Fruit fly (Drosophila melanogaster) whole organism: ENCODE data around the gene Spn77Ba.

Experiments
- CG8478 ChIP-seq: fragments of >200 bp; optimal IDR thresholded peaks from 2 replicates; lab custom pipeline; 2018; ENCODE audit warnings: inconsistent platforms
- Dll ChIP-seq: fragments of >200 bp; optimal IDR thresholded peaks from 2 replicates; lab custom pipeline; 2017
- EcR ChIP-seq, 2 experiments: fragments of >200 bp; optimal IDR thresholded peaks; 2 replicates each; lab custom pipeline; 2017; ENCODE audit warnings: missing biosample characterization in 2 of 2, missing genetic modification characterization in 2 of 2, missing genetic modification reagents in 2 of 2
- pan ChIP-seq: fragments of >200 bp; optimal IDR thresholded peaks from 2 replicates; lab custom pipeline; 2017
- psq ChIP-seq: fragments of >200 bp; optimal IDR thresholded peaks from 2 replicates; lab custom pipeline; 2017
- usp ChIP-seq: fragments of >200 bp; optimal IDR thresholded peaks from 2 replicates; lab custom pipeline; 2017; ENCODE audit warnings: missing biosample characterization, missing genetic modification characterization, mixed read lengths

Spn77Ba gene

DNA sequence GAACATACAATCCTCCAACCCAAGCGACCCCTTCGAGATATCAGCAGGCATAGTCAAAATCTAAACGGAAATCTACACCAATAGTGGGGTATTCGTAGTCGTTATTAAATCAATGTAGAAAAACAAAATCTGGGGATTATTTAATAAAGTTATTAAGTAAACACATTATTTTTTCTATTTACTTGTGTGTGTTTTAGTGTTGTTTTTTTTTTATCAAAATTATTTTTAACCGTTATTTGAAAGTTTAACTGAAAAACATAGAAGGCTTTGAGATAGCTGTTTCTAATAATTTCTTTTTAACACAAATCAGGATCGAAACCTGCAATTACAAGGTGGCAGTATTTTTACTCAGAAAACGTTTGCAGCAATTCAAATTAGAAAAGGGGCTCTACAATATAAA lies 7.6 kb upstream of the Spn77Ba start, which contains the start of gene polo:
Gene polo (plus strand): TSS at position 301 of the 400 bp plus-strand sequence.
- TF ChIP-seq EcR (GFP tag; optimal IDR thresholded peaks at IDR 0.05; lab: Kevin White, UChicago): no peak
- TF ChIP-seq pan (lab: Kevin White, UChicago): no peak
- no peak for TF ChIP-seq psq
- no peak for TF ChIP-seq usp (GFP tag; lab: Kevin White, UChicago)
- TF ChIP-seq Dll (lab: Kevin White, UChicago): no peak
- TF ChIP-seq CG8478 (lab: Kevin White, UChicago): no peak

DNA sequence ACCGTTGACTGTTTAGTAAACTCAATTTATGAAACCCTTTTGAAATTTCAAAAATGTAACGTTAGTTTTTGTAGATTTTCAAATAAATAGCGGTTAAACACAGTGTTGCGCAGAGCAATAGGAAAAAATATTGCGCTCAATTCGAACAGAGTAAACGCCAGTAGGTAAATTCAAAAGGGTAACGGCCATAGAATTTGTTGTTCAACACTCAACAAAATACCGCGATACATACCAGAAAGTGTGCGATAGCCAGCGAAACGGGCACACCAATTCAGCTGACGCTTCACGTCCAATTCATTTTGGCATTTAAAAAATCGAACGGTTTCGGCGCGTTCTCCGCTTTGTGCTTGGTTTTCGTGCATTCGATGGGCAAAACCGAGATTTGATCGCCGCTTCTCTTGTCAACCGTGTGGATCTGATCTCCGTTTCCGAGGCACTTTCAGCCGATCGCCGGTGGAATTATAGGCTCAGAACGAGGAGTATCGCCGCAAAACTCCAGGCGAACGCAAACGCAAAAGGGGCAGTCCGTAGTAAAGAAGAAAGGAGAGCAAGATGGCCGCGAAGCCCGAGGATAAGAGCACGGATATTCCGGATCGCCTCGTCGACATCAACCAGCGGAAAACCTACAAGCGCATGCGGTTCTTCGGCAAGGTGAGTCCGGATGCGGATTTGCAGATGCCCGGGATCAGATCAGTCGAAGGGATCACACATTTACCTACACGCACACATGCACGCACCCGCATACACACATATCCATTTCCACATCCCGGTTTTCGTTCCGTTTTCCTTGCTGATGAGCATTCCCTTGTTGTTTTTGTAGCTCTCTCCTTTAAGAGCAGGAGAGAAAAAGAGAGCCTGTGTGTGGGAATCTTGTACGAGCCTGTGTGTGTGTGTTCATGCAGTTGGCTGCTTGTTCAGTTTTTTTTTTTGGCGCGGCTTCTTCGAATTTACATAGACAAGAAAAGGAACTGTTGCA lies 6.9 kb upstream of the Spn77Ba start:
- TF ChIP-seq pan (lab: Kevin White, UChicago): no peak

DNA sequence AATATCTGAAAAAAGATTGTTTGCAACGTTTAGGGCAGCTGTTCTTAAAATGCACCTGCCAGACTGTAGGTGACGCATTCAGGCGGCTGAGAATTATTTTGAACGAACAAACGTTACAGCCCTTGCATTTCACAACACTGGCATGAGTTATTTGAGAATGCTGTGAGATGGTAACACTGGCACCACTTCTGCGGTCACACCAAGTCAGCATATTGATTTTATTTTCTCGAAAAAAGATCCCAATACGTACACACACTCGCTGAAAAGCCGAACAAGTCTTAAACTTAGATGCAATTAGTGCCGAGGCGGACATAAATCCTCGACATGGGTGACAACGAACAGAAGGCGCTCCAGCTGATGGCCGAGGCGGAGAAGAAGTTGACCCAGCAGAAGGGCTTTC lies 3.5 kb upstream of the Spn77Ba start, which contains the start of gene alphaSnap:
Gene alphaSnap (plus strand): TSS at position 164 of the 400 bp plus-strand sequence.
- TF ChIP-seq usp (GFP tag; lab: Kevin White, UChicago) (no peak), Dll (lab: Kevin White, UChicago) (no peak), CG8478 (lab: Kevin White, UChicago) (no peak), psq (no peak), pan (lab: Kevin White, UChicago) (no peak)

DNA sequence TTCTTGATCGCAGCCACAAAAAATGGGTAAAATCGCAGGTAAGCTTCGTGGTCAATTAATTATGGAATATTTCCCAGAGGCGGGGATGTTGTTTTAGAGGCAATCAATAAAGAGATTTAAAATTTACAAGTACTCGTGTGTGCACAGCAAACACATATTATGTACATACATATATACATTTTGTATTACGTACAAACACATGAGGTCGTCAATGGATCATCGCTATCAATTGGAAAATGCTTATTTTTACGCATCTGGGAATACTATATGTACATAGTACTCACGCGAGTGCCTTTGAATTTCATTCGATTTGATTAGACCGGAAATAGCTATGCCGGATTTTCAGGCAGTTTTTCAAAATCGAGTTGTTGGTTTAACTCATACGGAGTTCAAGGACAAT lies 761 bp downstream of the Spn77Ba start:
- TF ChIP-seq pan (lab: Kevin White, UChicago) (no peak), EcR (GFP tag; optimal IDR thresholded peaks at IDR 0.05; lab: Kevin White, UChicago) (no peak), CG8478 (lab: Kevin White, UChicago) (no peak), Dll (lab: Kevin White, UChicago) (no peak), usp (GFP tag; lab: Kevin White, UChicago) (no peak), psq (no peak)

DNA sequence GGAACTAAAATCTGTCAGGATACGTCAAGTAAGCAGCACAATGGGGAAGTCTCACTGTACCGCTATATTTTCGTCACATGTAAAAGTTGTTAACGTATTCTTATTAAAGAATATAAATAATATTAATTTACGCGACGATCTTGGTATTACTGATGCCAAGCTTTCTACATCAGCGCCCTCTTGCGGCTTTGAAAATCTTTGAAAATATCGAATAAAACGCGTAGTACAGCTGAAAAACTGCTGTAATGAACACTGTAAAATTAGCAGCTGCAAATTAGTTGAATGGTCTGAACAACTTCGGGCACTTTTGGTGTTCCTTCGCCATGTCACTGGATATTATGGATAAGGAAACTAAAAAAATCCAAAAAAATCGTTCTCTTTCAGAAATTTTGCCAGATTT lies 3.1 kb downstream of the Spn77Ba start:
- TF ChIP-seq pan (lab: Kevin White, UChicago) (no peak), usp (GFP tag; lab: Kevin White, UChicago) (no peak), CG8478 (lab: Kevin White, UChicago) (no peak), Dll (lab: Kevin White, UChicago) (no peak), EcR (GFP tag; optimal IDR thresholded peaks at IDR 0.05; lab: Kevin White, UChicago) (no peak), psq (no peak)

DNA sequence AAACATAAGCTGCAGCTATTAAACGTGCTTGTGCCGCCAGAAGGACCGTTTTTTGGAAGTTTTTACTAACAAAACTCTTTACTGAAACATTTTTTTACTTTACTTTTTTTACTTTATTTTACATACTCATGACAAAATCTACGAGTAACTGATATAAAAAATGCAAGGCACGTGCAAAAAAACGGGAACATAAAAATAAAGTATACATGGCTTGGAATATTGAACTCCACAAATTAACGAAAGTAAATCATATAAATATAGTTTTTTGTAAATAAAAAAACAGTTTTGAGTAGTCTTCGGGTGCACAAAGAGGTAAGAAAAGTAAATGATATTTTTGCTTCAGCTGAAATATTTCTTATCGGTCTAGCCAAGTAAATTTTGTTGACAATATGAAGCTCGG lies 3.7 kb downstream of the Spn77Ba start, which contains the start of gene Spn77Bb:
Gene Spn77Bb (plus strand): TSS at position 301 of the 400 bp plus-strand sequence.
- TF ChIP-seq EcR (GFP tag; optimal IDR thresholded peaks at IDR 0.05; lab: Kevin White, UChicago): no peak
- TF ChIP-seq pan (lab: Kevin White, UChicago): no peak
- no peak for TF ChIP-seq usp (GFP tag; lab: Kevin White, UChicago)
- TF ChIP-seq psq: no peak
- no peak for TF ChIP-seq Dll (lab: Kevin White, UChicago)
- TF ChIP-seq CG8478 (lab: Kevin White, UChicago): no peak

DNA sequence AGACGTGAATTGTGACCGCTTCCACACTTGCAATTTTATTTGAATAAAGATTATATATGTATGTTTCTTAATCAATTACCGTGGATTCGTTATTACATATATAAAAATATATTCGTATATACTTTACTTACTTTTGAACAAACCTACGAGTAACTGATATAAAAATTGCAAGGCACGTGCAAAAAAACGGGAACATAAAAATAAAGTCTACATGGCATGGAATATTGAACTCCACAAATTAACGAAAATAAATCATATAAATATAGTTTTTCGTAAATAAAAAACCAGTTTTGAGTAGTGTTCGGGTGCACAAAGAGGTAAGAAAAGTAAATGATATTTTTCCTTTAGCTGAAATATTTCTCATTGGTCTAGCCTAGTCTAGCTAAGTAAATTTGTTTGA lies 25.3 kb downstream of the Spn77Ba start, which contains the start of gene Spn77Bc:
Gene Spn77Bc (plus strand): TSS at position 301 of the 400 bp plus-strand sequence.
- TF ChIP-seq CG8478 (lab: Kevin White, UChicago): no peak
- no peak for TF ChIP-seq psq
- TF ChIP-seq usp (GFP tag; lab: Kevin White, UChicago): no peak
- TF ChIP-seq Dll (lab: Kevin White, UChicago): no peak
- no peak for TF ChIP-seq pan (lab: Kevin White, UChicago)

DNA sequence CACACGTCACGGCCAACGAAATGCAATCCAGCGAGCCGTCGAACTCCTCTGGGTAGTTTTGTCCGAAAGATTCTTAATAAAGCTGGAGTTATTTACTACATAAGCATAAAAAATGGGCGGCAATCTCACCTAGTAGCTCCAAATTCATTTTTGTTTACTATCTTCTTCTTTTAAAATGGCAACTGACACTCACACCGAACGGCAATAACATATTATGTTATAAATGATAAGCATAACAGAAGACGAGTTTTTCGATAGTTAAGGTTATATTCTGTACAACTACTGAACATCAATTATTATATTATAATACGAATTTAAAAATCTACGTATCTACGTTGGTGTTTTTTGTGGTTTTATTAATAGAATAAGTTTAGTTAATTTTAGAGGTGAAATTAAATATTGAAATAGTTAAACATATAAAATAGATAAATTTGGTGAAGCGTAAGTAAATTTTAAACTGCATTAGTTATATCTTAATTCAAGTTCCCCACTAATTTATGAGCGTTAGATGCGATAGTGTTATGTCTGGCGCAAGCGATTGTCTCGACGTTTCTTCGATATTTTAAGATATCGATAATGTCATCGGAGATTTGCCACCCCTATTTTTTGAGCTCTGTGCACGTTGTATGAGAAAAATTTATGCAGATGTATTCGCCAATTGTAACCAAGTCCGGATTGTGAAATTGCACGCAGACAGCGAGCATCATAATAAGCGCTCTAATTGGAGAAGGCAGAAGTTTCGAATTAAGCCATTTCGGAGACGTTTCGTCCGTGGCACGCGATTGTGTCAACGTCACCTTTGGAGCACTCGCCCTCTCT lies 31.0 kb downstream of the Spn77Ba start, which contains the start of the genes Rbbp5 and eRF1:
Gene Rbbp5 (minus strand): TSS at position 181 of the 819 bp plus-strand sequence.
Gene eRF1 (plus strand): TSS at position 594 of the 819 bp plus-strand sequence.
- TF ChIP-seq psq (no peak), CG8478 (lab: Kevin White, UChicago) (no peak), pan (lab: Kevin White, UChicago) (no peak), usp (GFP tag; lab: Kevin White, UChicago) (no peak), Dll (lab: Kevin White, UChicago) (no peak), EcR (GFP tag; optimal IDR thresholded peaks at IDR 0.05; lab: Kevin White, UChicago) (no peak)

DNA sequence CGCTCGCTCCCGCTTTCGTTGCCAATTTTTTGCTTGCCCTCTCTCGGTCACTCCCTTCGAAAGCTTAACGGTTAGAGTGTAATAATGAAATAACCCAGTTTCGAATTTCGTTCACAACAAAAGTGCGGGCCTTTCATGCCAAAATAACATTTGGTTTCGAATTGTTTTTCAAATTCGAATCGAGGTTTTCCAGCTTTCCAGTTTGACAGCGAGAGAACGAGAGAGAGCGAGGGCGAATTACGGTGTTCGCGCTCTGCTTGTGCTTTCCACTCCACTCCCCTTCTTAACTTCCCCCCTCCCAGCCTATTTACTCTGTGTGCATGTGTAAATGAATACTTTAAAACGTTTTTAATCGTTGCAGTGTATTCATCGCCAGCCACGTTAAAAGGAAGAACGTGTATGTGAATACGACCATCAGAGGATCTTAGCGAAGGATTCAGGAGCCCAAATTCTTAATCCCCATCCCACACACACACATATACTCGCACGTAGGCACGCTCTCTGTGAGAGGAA lies 31.6 kb downstream of the Spn77Ba start:
- TF ChIP-seq pan (lab: Kevin White, UChicago): no peak
- no peak for TF ChIP-seq CG8478 (lab: Kevin White, UChicago)
- peak in 1 of 2 experiments; percentile 10 for TF ChIP-seq EcR (GFP tag; optimal IDR thresholded peaks at IDR 0.05; lab: Kevin White, UChicago)

DNA sequence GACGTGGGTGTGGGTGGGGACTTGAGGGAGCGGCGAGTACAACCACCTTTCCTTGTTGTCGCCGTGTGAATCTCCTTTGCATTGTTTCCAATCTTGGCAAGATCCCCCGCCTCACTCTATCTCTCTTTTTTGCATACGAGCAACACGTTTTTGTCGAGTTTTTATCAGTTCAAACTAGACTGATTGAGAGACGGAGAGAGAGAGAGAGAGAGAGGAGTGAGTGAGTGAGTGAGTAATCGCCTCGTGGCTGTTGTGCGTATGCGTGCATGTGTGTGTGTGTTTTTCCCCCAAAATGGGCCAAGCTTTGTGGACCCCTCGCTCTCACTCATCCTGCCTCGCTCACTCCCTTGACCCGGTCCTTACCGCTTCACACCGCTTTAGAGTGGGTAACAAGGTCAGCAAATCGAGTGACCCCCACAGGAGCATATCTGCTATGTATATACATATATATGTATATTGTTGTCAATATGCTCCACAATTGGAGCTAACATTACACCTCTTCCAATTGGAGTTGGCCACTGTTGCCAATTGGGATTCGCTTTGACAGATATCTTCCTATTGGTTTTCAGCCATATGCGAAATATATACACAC lies 32.4 kb downstream of the Spn77Ba start:
- TF ChIP-seq Dll (lab: Kevin White, UChicago) (no peak), CG8478 (lab: Kevin White, UChicago) (no peak), EcR (GFP tag; optimal IDR thresholded peaks at IDR 0.05; lab: Kevin White, UChicago) (peak in 1 of 2 experiments; percentile 85), psq (no peak), usp (GFP tag; lab: Kevin White, UChicago) (no peak), pan (lab: Kevin White, UChicago) (no peak)
